Worm (Caenorhabditis elegans) whole organism, midembryonic: ENCODE measurements around the gene F39H12.1.
A peak's percentile ranks its signal among the peaks of the same experiment; 100 is the strongest.

Experiments used
- T22C8.4 ChIP-seq: fragments of 200-800 bp; sonication (Bioruptor generic); IDR thresholded peaks from 2 replicates; pipeline ENCODE4 v1.3.6; 2022; ENCODE audit warnings: missing genetic modification characterization, missing compliant biosample characterization
- cog-1 ChIP-seq: sonication (generic microtip); optimal IDR thresholded peaks from 2 replicates; lab custom pipeline; 2016; ENCODE audit warnings: missing genetic modification characterization, missing compliant biosample characterization
- flt-1 ChIP-seq: fragments of 200-800 bp; sonication (Bioruptor generic); IDR thresholded peaks from 2 replicates; pipeline ENCODE4 v1.3.6; 2022; ENCODE audit warnings: missing genetic modification characterization, missing compliant biosample characterization
- klf-2 ChIP-seq: fragments of 200-800 bp; sonication (Bioruptor generic); conservative IDR thresholded peaks from 2 replicates; pipeline ENCODE4 v1.3.6; 2022; ENCODE audit warnings: missing genetic modification reagents, missing genetic modification characterization, missing compliant biosample characterization
- med-1 ChIP-seq: sonication (generic microtip); optimal IDR thresholded peaks from 2 replicates; lab custom pipeline; 2017; ENCODE audit warnings: missing genetic modification characterization, mild to moderate bottlenecking, missing compliant biosample characterization, antibody characterized with exemption, missing genetic modification reagents; ENCODE audit not compliant: insufficient read depth
- ref-1 ChIP-seq: fragments of 200-800 bp; sonication (Bioruptor generic); conservative IDR thresholded peaks from 2 replicates; pipeline ENCODE4 v1.3.6; 2022; ENCODE audit warnings: missing genetic modification reagents, missing genetic modification characterization, missing compliant biosample characterization
- tab-1 ChIP-seq: fragments of 200-800 bp; sonication (Bioruptor generic); IDR thresholded peaks from 2 replicates; pipeline ENCODE4 v1.3.6; 2022; ENCODE audit warnings: missing genetic modification characterization, missing compliant biosample characterization
- ztf-23 ChIP-seq: fragments of 200-800 bp; sonication (Bioruptor generic); IDR thresholded peaks from 2 replicates; pipeline ENCODE4 v1.3.6; 2022; ENCODE audit warnings: missing genetic modification reagents, missing genetic modification characterization, missing compliant biosample characterization
- ztf-29 ChIP-seq: fragments of 200-800 bp; sonication (Bioruptor generic); IDR thresholded peaks from 2 replicates; pipeline ENCODE4 v1.3.6; 2022; ENCODE audit warnings: missing genetic modification reagents, missing genetic modification characterization, missing compliant biosample characterization

Gene F39H12.1

DNA sequence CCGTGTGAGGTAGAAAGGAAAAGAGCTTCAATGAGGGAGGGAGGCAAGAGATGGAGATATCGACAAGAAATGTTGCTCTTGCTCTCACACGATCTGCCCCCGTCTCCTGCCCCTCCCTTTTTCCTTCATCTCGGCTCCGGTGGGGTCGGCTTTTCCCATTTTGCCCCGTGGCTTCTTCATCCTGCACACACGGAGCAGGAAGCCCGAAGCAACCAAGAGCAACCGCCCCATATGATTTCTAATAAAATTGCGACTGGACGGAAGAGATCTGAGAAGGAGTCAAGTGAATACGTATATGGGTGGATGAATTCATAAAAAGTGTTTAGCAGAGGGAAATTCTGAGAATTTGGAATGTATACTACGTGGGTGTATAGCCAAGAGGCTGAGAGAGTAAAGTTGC, 10.1 kb downstream of the F39H12.1 start:
- TF ChIP-seq T22C8.4 (no peak), flt-1 (no peak), klf-2 (GFP tag; lab: Robert Waterston, UW) (no peak), tab-1 (GFP tag; lab: Robert Waterston, UW) (no peak), ztf-29 (GFP tag; lab: Robert Waterston, UW) (no peak), cog-1 (tag; lab: Kevin White, UChicago) (no peak), ref-1 (no peak), ztf-23 (no peak; the same call in 1 of the 2 replicates), med-1 (GFP tag; lab: Kevin White, UChicago) (no peak)

- no peak for TF ChIP-seq tab-1 (GFP tag; lab: Robert Waterston, UW)
- no peak for TF ChIP-seq ztf-29 (GFP tag; lab: Robert Waterston, UW)
- no peak for TF ChIP-seq flt-1
- no peak for TF ChIP-seq ref-1
- TF ChIP-seq T22C8.4: no peak
- TF ChIP-seq med-1 (GFP tag; lab: Kevin White, UChicago): no peak
- no peak for TF ChIP-seq ztf-23
- TF ChIP-seq klf-2 (GFP tag; lab: Robert Waterston, UW): no peak
- no peak for TF ChIP-seq cog-1 (tag; lab: Kevin White, UChicago)
Observed at ce11 chrX:845443-845842, 10.9 kb downstream of the F39H12.1 start.

DNA sequence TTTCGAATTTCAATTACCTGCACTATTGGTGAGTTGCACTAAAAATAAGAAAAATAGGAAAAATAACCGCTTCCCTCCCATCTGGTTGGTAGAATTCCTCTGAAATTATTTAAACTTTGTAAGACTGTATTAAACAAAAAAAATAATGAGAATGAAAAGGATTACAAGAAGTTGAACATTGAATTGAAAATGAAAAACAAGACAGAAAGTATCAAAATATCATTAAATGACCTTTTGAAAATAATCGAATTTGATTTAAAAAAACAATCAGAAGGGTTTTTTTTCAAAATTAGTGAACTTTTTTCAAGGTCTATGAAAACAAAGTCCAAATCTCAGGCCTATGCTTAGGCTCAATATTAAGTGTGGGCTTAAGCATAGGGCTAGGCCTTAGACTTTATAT, 16.8 kb downstream of the F39H12.1 start, which contains the start of gene igcm-1:
Gene igcm-1, minus strand, starts transcription at position 101 of the 400 bp plus-strand sequence.
- TF ChIP-seq flt-1: no peak

ce11 chrX:852739-853268, 18.2 kb downstream of the F39H12.1 start:
- TF ChIP-seq ztf-29 (GFP tag; lab: Robert Waterston, UW) (no peak), tab-1 (GFP tag; lab: Robert Waterston, UW) (0 out of 2 replicates have a peak, but pooled peaks have one; percentile 43), flt-1 (no peak)

- TF ChIP-seq T22C8.4 (no peak), klf-2 (GFP tag; lab: Robert Waterston, UW) (no peak), tab-1 (GFP tag; lab: Robert Waterston, UW) (no peak), ref-1 (no peak), cog-1 (tag; lab: Kevin White, UChicago) (no peak), ztf-23 (no peak), ztf-29 (GFP tag; lab: Robert Waterston, UW) (no peak), flt-1 (no peak), med-1 (GFP tag; lab: Kevin White, UChicago) (no peak)
Observed at ce11 chrX:853604-854003, 19.0 kb downstream of the F39H12.1 start.

ce11 chrX:857658-858057, 23.1 kb downstream of the F39H12.1 start:
- TF ChIP-seq ztf-29 (GFP tag; lab: Robert Waterston, UW): peak; percentile 6; the same call in 1 of the 2 replicates
- TF ChIP-seq med-1 (GFP tag; lab: Kevin White, UChicago): no peak
- no peak for TF ChIP-seq ref-1

ce11 chrX:859401-859800, 24.8 kb downstream of the F39H12.1 start, which contains the start of gene F56F10.2:
Gene F56F10.2 (plus strand): TSS chrX:859615.
- TF ChIP-seq med-1 (GFP tag; lab: Kevin White, UChicago): no peak
- TF ChIP-seq ref-1: no peak
- no peak for TF ChIP-seq flt-1
- TF ChIP-seq cog-1 (tag; lab: Kevin White, UChicago): no peak
- TF ChIP-seq ztf-29 (GFP tag; lab: Robert Waterston, UW): no peak
- TF ChIP-seq klf-2 (GFP tag; lab: Robert Waterston, UW): no peak

- TF ChIP-seq ztf-29 (GFP tag; lab: Robert Waterston, UW) (no peak), flt-1 (no peak), klf-2 (GFP tag; lab: Robert Waterston, UW) (no peak), tab-1 (GFP tag; lab: Robert Waterston, UW) (no peak), ref-1 (no peak), T22C8.4 (no peak), cog-1 (tag; lab: Kevin White, UChicago) (no peak), ztf-23 (no peak), med-1 (GFP tag; lab: Kevin White, UChicago) (no peak)
Observed at ce11 chrX:861378-861777, 26.8 kb downstream of the F39H12.1 start.

- TF ChIP-seq med-1 (GFP tag; lab: Kevin White, UChicago) (no peak), klf-2 (GFP tag; lab: Robert Waterston, UW) (no peak), ztf-29 (GFP tag; lab: Robert Waterston, UW) (no peak)
Observed at ce11 chrX:863478-863877, 28.9 kb downstream of the F39H12.1 start, which contains the start of gene cdo-1. Gene cdo-1 (minus strand): TSS chrX:863578.

- TF ChIP-seq med-1 (GFP tag; lab: Kevin White, UChicago) (no peak), ref-1 (no peak), klf-2 (GFP tag; lab: Robert Waterston, UW) (no peak), flt-1 (no peak)
Observed at ce11 chrX:864293-864731, 29.7 kb downstream of the F39H12.1 start.

DNA sequence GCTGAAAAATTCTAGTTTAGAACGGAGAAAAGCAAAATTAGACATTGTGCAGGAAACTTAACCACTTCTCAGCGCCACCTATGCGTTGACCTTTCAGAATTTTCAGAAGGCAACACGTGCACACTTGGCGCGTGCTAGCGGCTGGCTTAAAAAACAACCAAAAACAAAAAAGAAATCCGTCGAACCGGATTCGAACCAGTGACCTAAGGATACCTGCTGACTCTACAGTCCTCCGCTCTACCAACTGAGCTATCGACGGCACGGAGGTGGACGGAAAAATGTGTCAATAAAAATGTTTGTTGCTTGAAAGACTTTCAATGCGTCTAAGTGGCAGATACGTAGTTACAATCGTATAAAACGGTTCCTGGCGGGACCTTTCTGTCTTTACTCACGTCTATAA, 30.6 kb downstream of the F39H12.1 start:
- no peak for TF ChIP-seq ztf-23
- no peak for TF ChIP-seq klf-2 (GFP tag; lab: Robert Waterston, UW)
- TF ChIP-seq med-1 (GFP tag; lab: Kevin White, UChicago): no peak
- no peak for TF ChIP-seq ztf-29 (GFP tag; lab: Robert Waterston, UW)
- no peak for TF ChIP-seq flt-1
- TF ChIP-seq ref-1: no peak
- TF ChIP-seq T22C8.4: no peak
- no peak for TF ChIP-seq cog-1 (tag; lab: Kevin White, UChicago)
- TF ChIP-seq tab-1 (GFP tag; lab: Robert Waterston, UW): no peak
